Worm (Caenorhabditis elegans): ENCODE data around the gene F58D2.4.

The F58D2.4 gene

DNA sequence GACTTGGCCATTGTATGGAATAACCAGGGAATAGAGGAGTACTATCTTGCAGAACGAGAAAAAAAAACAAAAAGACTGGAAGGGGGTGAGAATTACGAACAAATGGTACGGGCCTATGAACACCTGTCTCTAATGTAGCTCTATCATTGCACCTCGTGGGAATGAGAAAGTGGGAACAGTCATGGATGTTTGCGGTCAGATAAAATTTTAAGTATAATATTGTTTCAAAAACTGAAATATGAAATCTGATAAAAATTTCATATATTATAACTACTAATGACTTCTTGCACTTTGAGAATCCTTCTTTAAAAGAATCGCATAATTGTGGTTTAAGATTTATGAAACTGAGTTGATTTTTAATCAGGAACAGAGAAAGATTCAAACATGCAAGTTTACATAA is 4.4 kb upstream of the F58D2.4 start, which contains the start of gene F58D2.5:
Gene F58D2.5 (minus strand): TSS at position 101 of the 400 bp plus-strand sequence.
- TF ChIP-seq ccch-3 (GFP tag; optimal IDR thresholded peaks at IDR 0.05), result no peak
- TF ChIP-seq ceh-100 (GFP tag; IDR thresholded peaks at IDR 0.05), result no peak
- TF ChIP-seq dpff-1 (tag; optimal IDR thresholded peaks at IDR 0.05), result no peak
- TF ChIP-seq aptf-2 (GFP tag; conservative IDR thresholded peaks at IDR 0.05), result no peak
- no peak for TF ChIP-seq lin-40 (tag; optimal IDR thresholded peaks at IDR 0.05)
- TF ChIP-seq him-1 (tag; optimal IDR thresholded peaks at IDR 0.05), result no peak
- no peak for TF ChIP-seq aptf-3 (GFP tag; IDR thresholded peaks at IDR 0.05)
- TF ChIP-seq lsy-27 (tag; optimal IDR thresholded peaks at IDR 0.05; ENCODE audit: borderline replicate concordance, insufficient read depth), result no peak
- TF ChIP-seq cebp-1 (GFP tag; IDR thresholded peaks at IDR 0.05), result no peak
- no peak for TF ChIP-seq cebp-1 (tag; optimal IDR thresholded peaks at IDR 0.05)
- no peak for TF ChIP-seq sdz-38 (tag; optimal IDR thresholded peaks at IDR 0.05)
- no peak for TF ChIP-seq F37B4.10 (GFP tag; IDR thresholded peaks at IDR 0.05)
- no peak for TF ChIP-seq mes-4 (tag; optimal IDR thresholded peaks at IDR 0.05)
- TF ChIP-seq mcd-1 (GFP tag; IDR thresholded peaks at IDR 0.05), result no peak
- no peak for TF ChIP-seq let-526 (GFP tag; IDR thresholded peaks at IDR 0.05)

DNA sequence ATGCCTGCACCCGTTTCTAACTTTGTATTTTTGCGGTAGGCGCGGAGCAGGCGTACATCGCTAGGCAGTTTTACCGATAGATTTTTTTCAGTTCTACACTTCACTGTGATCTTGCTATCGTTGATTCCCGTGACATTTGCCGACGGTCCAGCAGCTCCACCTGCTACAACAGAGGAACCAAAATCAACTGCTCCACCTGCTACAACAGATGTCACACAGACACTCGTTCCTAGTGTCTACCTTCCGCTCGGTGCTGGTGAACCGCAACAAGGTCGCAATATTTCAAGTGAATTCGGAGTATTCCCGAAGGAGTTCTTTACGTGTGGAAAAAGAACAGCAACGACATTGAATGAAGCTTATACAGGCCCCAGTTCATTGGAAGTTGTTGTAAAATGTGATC is 1.2 kb upstream of the F58D2.4 start:
- TF ChIP-seq B0035.1 (tag; optimal IDR thresholded peaks at IDR 0.05) (no peak), madf-8 (GFP tag; conservative IDR thresholded peaks at IDR 0.05) (no peak), efl-1 (GFP tag; optimal IDR thresholded peaks at IDR 0.05) (no peak), madf-3 (GFP tag; IDR thresholded peaks at IDR 0.05) (no peak), xnd-1 (tag; optimal IDR thresholded peaks at IDR 0.05) (no peak), tbp1 (GFP tag; optimal IDR thresholded peaks at IDR 0.05) (no peak), F57A8.1 (GFP tag; optimal IDR thresholded peaks at IDR 0.05) (no peak), sea-2 (GFP tag; IDR thresholded peaks at IDR 0.05) (no peak), ceh-91 (GFP tag; IDR thresholded peaks at IDR 0.05) (no peak), egl-44 (GFP tag; IDR thresholded peaks at IDR 0.05) (no peak), ZK185.1 (tag; optimal IDR thresholded peaks at IDR 0.05; ENCODE audit: poor library complexity, severe bottlenecking) (no peak), ekl-4 (GFP tag; IDR thresholded peaks at IDR 0.05) (no peak), madf-10 (tag; optimal IDR thresholded peaks at IDR 0.05) (no peak), repo-1 (tag; optimal IDR thresholded peaks at IDR 0.05) (no peak)

- TF ChIP-seq lsy-27 (tag; optimal IDR thresholded peaks at IDR 0.05; ENCODE audit: borderline replicate concordance, insufficient read depth) (no peak), ztf-28 (GFP tag; IDR thresholded peaks at IDR 0.05) (no peak), madf-6 (GFP tag; IDR thresholded peaks at IDR 0.05) (no peak), hlh-12 (tag; optimal IDR thresholded peaks at IDR 0.05) (no peak)
Observed at ce11 chrIV:13189467-13189866, 608 bp upstream of the F58D2.4 start, which contains the start of gene F58D2.2. Gene F58D2.2, plus strand, starts transcription at chrIV:13189767.

DNA sequence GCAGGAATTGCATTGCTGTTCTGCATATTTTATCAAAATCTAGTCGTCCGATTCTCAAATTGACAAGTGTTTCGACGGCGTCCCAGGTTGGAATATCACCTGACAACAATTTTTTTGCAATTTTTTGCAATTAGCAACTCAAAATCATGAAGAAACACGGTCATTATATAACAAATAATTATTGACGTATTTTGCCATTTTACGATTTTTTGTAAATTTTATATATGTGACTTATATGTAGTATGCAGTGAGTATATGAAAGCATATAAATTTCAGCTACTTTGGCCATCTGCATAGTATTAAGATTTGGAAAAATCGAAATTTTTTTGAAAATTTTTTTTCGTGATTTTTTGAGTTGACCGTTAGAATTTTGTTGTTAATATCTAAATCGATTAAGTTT is 8.1 kb downstream of the F58D2.4 start, which contains the start of gene F58D2.3:
Gene F58D2.3 (minus strand): TSS at position 101 of the 400 bp plus-strand sequence.
- no peak for TF ChIP-seq lsl-1 (GFP tag; optimal IDR thresholded peaks at IDR 0.05)
- TF ChIP-seq F23B12.7 (tag; optimal IDR thresholded peaks at IDR 0.05; ENCODE audit: insufficient read depth), result no peak
- no peak for TF ChIP-seq Y79H2A.3 (GFP tag; conservative IDR thresholded peaks at IDR 0.05)
- TF ChIP-seq sea-2 (GFP tag; IDR thresholded peaks at IDR 0.05), result no peak
- no peak for TF ChIP-seq mel-28 (tag; optimal IDR thresholded peaks at IDR 0.05; ENCODE audit: borderline replicate concordance)
- no peak for TF ChIP-seq lin-54 (GFP tag; optimal IDR thresholded peaks at IDR 0.05)
- no peak for TF ChIP-seq atf-7 (tag; optimal IDR thresholded peaks at IDR 0.05)
- TF ChIP-seq nfya-2 (GFP tag; IDR thresholded peaks at IDR 0.05), result no peak
